Fruit fly (Drosophila melanogaster) whole organism, wandering third instar larva: ENCODE results near the gene CG33489.
A peak's percentile ranks its signal among the peaks of the same experiment; 100 is the strongest.

Experiments used
- CG32264 ChIP-seq: fragments of 200-800 bp; sonication (Bioruptor generic); optimal IDR thresholded peaks from 2 replicates; lab custom pipeline; 2016; ENCODE audit warnings: missing biosample characterization, missing genetic modification characterization
- CG9705 ChIP-seq: fragments of 200-800 bp; sonication (Bioruptor generic); optimal IDR thresholded peaks from 2 replicates; lab custom pipeline; 2018; ENCODE audit warnings: missing biosample characterization, mild to moderate bottlenecking, missing genetic modification characterization
- Dfd ChIP-seq: fragments of >200 bp; optimal IDR thresholded peaks from 2 replicates; lab custom pipeline; 2017; ENCODE audit warnings: missing biosample characterization, missing genetic modification characterization
- Dif ChIP-seq: fragments of 200-275, 200-300 bp; sonication (Bioruptor generic); optimal IDR thresholded peaks from 2 replicates; lab custom pipeline; 2018; ENCODE audit warnings: missing biosample characterization, missing genetic modification characterization; ENCODE audit not compliant: partially characterized antibody
- GATAd ChIP-seq: sonication (Bioruptor generic); optimal IDR thresholded peaks from 2 replicates; lab custom pipeline; 2016; ENCODE audit warnings: missing biosample characterization, missing genetic modification characterization
- HLH106 ChIP-seq: fragments of 200-800 bp; optimal IDR thresholded peaks from 3 replicates; lab custom pipeline; 2019; ENCODE audit warnings: missing biosample characterization, mild to moderate bottlenecking, missing genetic modification characterization, moderate library complexity
- Hr83 ChIP-seq: fragments of 200-300 bp; sonication (Bioruptor generic); optimal IDR thresholded peaks from 2 replicates; lab custom pipeline; 2016; ENCODE audit warnings: missing biosample characterization, mild to moderate bottlenecking, missing genetic modification characterization, moderate library complexity; ENCODE audit not compliant: poor library complexity, severe bottlenecking
- Jra ChIP-seq: sonication (Bioruptor generic); optimal IDR thresholded peaks from 2 replicates; lab custom pipeline; 2016; ENCODE audit warnings: missing biosample characterization, missing genetic modification characterization
- Mio ChIP-seq: sonication (Bioruptor generic); optimal IDR thresholded peaks from 2 replicates; lab custom pipeline; 2016; ENCODE audit warnings: missing biosample characterization, missing genetic modification characterization
- N ChIP-seq: fragments of >200 bp; optimal IDR thresholded peaks from 2 replicates; lab custom pipeline; 2018; ENCODE audit warnings: missing biosample characterization, missing external identifiers, missing genetic modification characterization
- OdsH ChIP-seq: fragments of 200-800 bp; sonication (Bioruptor generic); optimal IDR thresholded peaks from 2 replicates; lab custom pipeline; 2016; ENCODE audit warnings: missing biosample characterization, mild to moderate bottlenecking, missing genetic modification characterization
- Rel ChIP-seq, 2 experiments: fragments of 200-800 bp; sonication (Bioruptor generic) in 1 of 2; optimal IDR thresholded peaks; 2 replicates in 1 of 2; 3 replicates in 1 of 2; lab custom pipeline; 2016 to 2019; ENCODE audit warnings: mild to moderate bottlenecking in 2 of 2, missing biosample characterization in 2 of 2, missing genetic modification characterization in 2 of 2, moderate library complexity in 1 of 2
- Sp1 ChIP-seq: fragments of 200-800 bp; sonication (Bioruptor generic); optimal IDR thresholded peaks from 3 replicates; lab custom pipeline; 2019; ENCODE audit warnings: missing biosample characterization, mild to moderate bottlenecking, missing genetic modification characterization, moderate library complexity
- Vsx2 ChIP-seq: fragments of 200-300, 225-300 bp; sonication (Bioruptor generic); optimal IDR thresholded peaks from 2 replicates; lab custom pipeline; 2018; ENCODE audit warnings: missing biosample characterization, missing genetic modification characterization; ENCODE audit not compliant: partially characterized antibody
- br ChIP-seq: fragments of 200-800 bp; sonication (Bioruptor generic); optimal IDR thresholded peaks from 2 replicates; lab custom pipeline; 2016; ENCODE audit warnings: missing biosample characterization, missing genetic modification characterization
- brk ChIP-seq: fragments of 200-800 bp; sonication (Bioruptor generic); optimal IDR thresholded peaks from 2 replicates; lab custom pipeline; 2016; ENCODE audit warnings: missing biosample characterization, mild to moderate bottlenecking, missing genetic modification characterization
- dl ChIP-seq, 2 experiments: fragments of 175-275, 200-275 bp in 1 of 2; fragments of 200-275 bp in 1 of 2; sonication (Bioruptor generic); optimal IDR thresholded peaks; lab custom pipeline; 2018; ENCODE audit warnings: mild to moderate bottlenecking in 2 of 2, missing biosample characterization in 2 of 2, missing genetic modification characterization in 2 of 2, moderate library complexity in 2 of 2; ENCODE audit not compliant: partially characterized antibody in 2 of 2, insufficient read depth in 1 of 2
- dmrt93B ChIP-seq: fragments of 200-800 bp; sonication (Bioruptor generic); optimal IDR thresholded peaks from 2 replicates; lab custom pipeline; 2018; ENCODE audit warnings: missing biosample characterization, mild to moderate bottlenecking, missing genetic modification characterization
- dsf ChIP-seq: sonication (Bioruptor generic); optimal IDR thresholded peaks from 2 replicates; lab custom pipeline; 2016; ENCODE audit warnings: missing biosample characterization, missing genetic modification characterization, borderline replicate concordance
- ey ChIP-seq: fragments of 200-800 bp; sonication (Bioruptor generic); optimal IDR thresholded peaks from 2 replicates; lab custom pipeline; 2016; ENCODE audit warnings: missing biosample characterization, missing genetic modification characterization
- foxo ChIP-seq, 2 experiments: fragments of 200-800 bp; sonication (Bioruptor generic); optimal IDR thresholded peaks; 2 replicates in 1 of 2; 3 replicates in 1 of 2; lab custom pipeline; 2016 to 2017; ENCODE audit warnings: missing biosample characterization in 2 of 2, missing genetic modification characterization in 2 of 2
- h ChIP-seq: fragments of 200-800 bp; sonication (Bioruptor generic); optimal IDR thresholded peaks from 3 replicates; lab custom pipeline; 2016; ENCODE audit warnings: missing biosample characterization, mild to moderate bottlenecking, missing genetic modification characterization
- psq ChIP-seq: fragments of 200-800 bp; sonication (Bioruptor generic); optimal IDR thresholded peaks from 3 replicates; lab custom pipeline; 2017; ENCODE audit warnings: missing biosample characterization, mild to moderate bottlenecking, missing genetic modification characterization, moderate library complexity
- rgr ChIP-seq: fragments of 200-800 bp; sonication (Bioruptor generic); optimal IDR thresholded peaks from 3 replicates; lab custom pipeline; 2016; ENCODE audit warnings: missing biosample characterization, mild to moderate bottlenecking, missing genetic modification characterization
- sage ChIP-seq: fragments of 200-800 bp; sonication (Bioruptor generic); optimal IDR thresholded peaks from 2 replicates; lab custom pipeline; 2016; ENCODE audit warnings: missing biosample characterization, mild to moderate bottlenecking, missing genetic modification characterization
- sv ChIP-seq: fragments of 200-800 bp; sonication (Bioruptor generic); optimal IDR thresholded peaks from 3 replicates; lab custom pipeline; 2016; ENCODE audit warnings: missing biosample characterization, missing genetic modification characterization
- tai ChIP-seq: sonication (Bioruptor generic); optimal IDR thresholded peaks from 2 replicates; lab custom pipeline; 2016; ENCODE audit warnings: missing biosample characterization, missing genetic modification characterization

CG33489 gene

dm6 chr3L:11539511-11540329, 37.1 kb downstream of the CG33489 start:
- TF ChIP-seq dl (GFP tag; optimal IDR thresholded peaks at IDR 0.05; lab: Kevin White, UChicago; ENCODE audit: insufficient read depth in 1 of 2, partially characterized antibody in 2 of 2) (no peak), dmrt93B (no peak), Mio (GFP tag; lab: Kevin White, UChicago) (no peak), sage (GFP tag; lab: Kevin White, UChicago) (no peak), Sp1 (GFP tag; lab: Kevin White, UChicago) (no peak), CG9705 (GFP tag; lab: Kevin White, UChicago) (no peak), Jra (GFP tag; lab: Kevin White, UChicago) (no peak), CG32264 (GFP tag; lab: Kevin White, UChicago) (no peak), sv (GFP tag; lab: Kevin White, UChicago) (no peak), Dif (GFP tag; lab: Kevin White, UChicago) (no peak), Dfd (no peak), GATAd (GFP tag; lab: Kevin White, UChicago) (no peak), br (GFP tag; lab: Kevin White, UChicago) (no peak), OdsH (GFP tag; lab: Kevin White, UChicago) (no peak), tai (GFP tag; lab: Kevin White, UChicago) (no peak), brk (no peak), HLH106 (no peak), h (no peak)

- TF ChIP-seq Jra (GFP tag; lab: Kevin White, UChicago) (peak; percentile 4), br (GFP tag; lab: Kevin White, UChicago) (no peak), ey (GFP tag; lab: Kevin White, UChicago) (no peak)
Measured at dm6 chr3L:11536767-11537419, 40.0 kb downstream of the CG33489 start.

- TF ChIP-seq h (peak; percentile 36), Vsx2 (GFP tag; lab: Kevin White, UChicago) (no peak), foxo (GFP tag; optimal IDR thresholded peaks at IDR 0.05; lab: Kevin White, UChicago) (peak in 1 of 2 experiments; percentile 21), brk (no peak), dsf (no peak), HLH106 (peak; percentile 19)
Measured at dm6 chr3L:11536132-11536531, 40.7 kb downstream of the CG33489 start.

- peak; percentile 46 to 79 for TF ChIP-seq dl (GFP tag; optimal IDR thresholded peaks at IDR 0.05; lab: Kevin White, UChicago; ENCODE audit: insufficient read depth in 1 of 2, partially characterized antibody in 2 of 2)
- no peak for TF ChIP-seq sage (GFP tag; lab: Kevin White, UChicago)
- TF ChIP-seq foxo (GFP tag; optimal IDR thresholded peaks at IDR 0.05; lab: Kevin White, UChicago) = peak in 1 of 2 experiments; percentile 15
- TF ChIP-seq Sp1 (GFP tag; lab: Kevin White, UChicago) = peak; percentile 4
- no peak for TF ChIP-seq Mio (GFP tag; lab: Kevin White, UChicago)
- TF ChIP-seq psq (GFP tag; lab: Kevin White, UChicago) = peak; percentile 30
- peak; percentile 50 for TF ChIP-seq Vsx2 (GFP tag; lab: Kevin White, UChicago)
- peak; percentile 31 for TF ChIP-seq HLH106
- no peak for TF ChIP-seq ey (GFP tag; lab: Kevin White, UChicago)
- TF ChIP-seq h = peak; percentile 42
- no peak for TF ChIP-seq Jra (GFP tag; lab: Kevin White, UChicago)
- no peak for TF ChIP-seq CG32264 (GFP tag; lab: Kevin White, UChicago)
- TF ChIP-seq N (GFP tag; lab: Kevin White, UChicago) = peak; percentile 18
- TF ChIP-seq Dif (GFP tag; lab: Kevin White, UChicago) = peak; percentile 92
- TF ChIP-seq Hr83 = peak; percentile 8
- TF ChIP-seq OdsH (GFP tag; lab: Kevin White, UChicago) = peak; percentile 34
- peak; percentile 39 for TF ChIP-seq rgr (GFP tag; lab: Kevin White, UChicago)
- no peak for TF ChIP-seq Rel (GFP tag; optimal IDR thresholded peaks at IDR 0.05; lab: Kevin White, UChicago)
- TF ChIP-seq Rel (tag; optimal IDR thresholded peaks at IDR 0.05; lab: Kevin White, UChicago) = peak; percentile 34
Measured at dm6 chr3L:11534391-11535246, 42.2 kb downstream of the CG33489 start.
